Worm (Caenorhabditis elegans) whole organism, young adult: Measurements from ENCODE around the gene Y113G7C.1.

ENCODE experiments used
- B0019.2 ChIP-seq: fragments of 200-800 bp; sonication (Bioruptor generic); conservative IDR thresholded peaks from 2 replicates; pipeline ENCODE4 v1.3.6; 2022; ENCODE audit warnings: missing genetic modification reagents, missing genetic modification characterization, missing compliant biosample characterization
- B0035.1 ChIP-seq: sonication (generic microtip); optimal IDR thresholded peaks from 2 replicates; lab custom pipeline; 2016; ENCODE audit warnings: missing genetic modification characterization, mild to moderate bottlenecking, missing compliant biosample characterization, missing genotype, missing genetic modification reagents
- B0336.3 ChIP-seq: fragments of 200-800 bp; sonication (Bioruptor generic); IDR thresholded peaks from 2 replicates; pipeline ENCODE4 v1.3.6; 2022; ENCODE audit warnings: missing genetic modification characterization, missing compliant biosample characterization
- C06A6.2 ChIP-seq: fragments of 200-800 bp; sonication (Bioruptor generic); conservative IDR thresholded peaks from 2 replicates; pipeline ENCODE4 v1.3.6; 2022; ENCODE audit warnings: missing genetic modification characterization, missing compliant biosample characterization
- F10E7.11 ChIP-seq: sonication (generic microtip); optimal IDR thresholded peaks from 2 replicates; lab custom pipeline; 2017; ENCODE audit warnings: mild to moderate bottlenecking, missing genetic modification characterization, moderate library complexity, missing compliant biosample characterization
- F22D6.2 ChIP-seq: sonication (generic microtip); optimal IDR thresholded peaks from 2 replicates; lab custom pipeline; 2016; ENCODE audit warnings: mild to moderate bottlenecking, missing genetic modification characterization, missing compliant biosample characterization
- F37B4.10 ChIP-seq: fragments of 200-800 bp; sonication (Bioruptor generic); IDR thresholded peaks from 2 replicates; pipeline ENCODE4 v1.3.6; 2022; ENCODE audit warnings: missing genetic modification characterization, missing compliant biosample characterization
- F52B5.7 ChIP-seq: sonication (generic microtip); optimal IDR thresholded peaks from 2 replicates; lab custom pipeline; 2016; ENCODE audit warnings: mild to moderate bottlenecking, missing genetic modification characterization, missing compliant biosample characterization
- F57C9.4 ChIP-seq: sonication (generic microtip); optimal IDR thresholded peaks from 2 replicates; lab custom pipeline; 2017; ENCODE audit warnings: mild to moderate bottlenecking, missing genetic modification characterization, missing compliant biosample characterization
- T26A5.8 ChIP-seq: sonication (generic microtip); optimal IDR thresholded peaks from 2 replicates; lab custom pipeline; 2016; ENCODE audit warnings: missing genetic modification characterization, missing compliant biosample characterization
- attf-6 ChIP-seq: fragments of 200-800 bp; sonication (Bioruptor generic); IDR thresholded peaks from 2 replicates; pipeline ENCODE4 v1.3.6; 2022; ENCODE audit warnings: missing genetic modification reagents, missing genetic modification characterization, missing compliant biosample characterization
- bed-1 ChIP-seq: fragments of 200-800 bp; sonication (Bioruptor generic); IDR thresholded peaks from 2 replicates; pipeline ENCODE4 v1.3.6; 2022; ENCODE audit warnings: missing genetic modification reagents, missing genetic modification characterization, missing compliant biosample characterization
- bed-2 ChIP-seq: fragments of 200-800 bp; sonication (Bioruptor generic); IDR thresholded peaks from 2 replicates; pipeline ENCODE4 v1.3.6; 2022; ENCODE audit warnings: missing genetic modification reagents, missing genetic modification characterization, missing compliant biosample characterization
- efl-1 ChIP-seq: fragments of 150-350 bp; optimal IDR thresholded peaks from 2 replicates; lab custom pipeline; 2014; ENCODE audit warnings: missing biosample characterization, missing genetic modification reagents, missing genetic modification characterization
- egrh-3 ChIP-seq: fragments of 200-800 bp; sonication (Bioruptor generic); IDR thresholded peaks from 2 replicates; pipeline ENCODE4 v1.3.6; 2022; ENCODE audit warnings: missing genetic modification reagents, missing genetic modification characterization, missing compliant biosample characterization
- ekl-4 ChIP-seq: fragments of 200-800 bp; sonication (Bioruptor generic); IDR thresholded peaks from 2 replicates; pipeline ENCODE4 v1.3.6; 2022; ENCODE audit warnings: missing genetic modification reagents, missing genetic modification characterization, missing compliant biosample characterization
- gei-17 ChIP-seq: fragments of 200-800 bp; sonication (Bioruptor generic); optimal IDR thresholded peaks from 2 replicates; lab custom pipeline; 2018; ENCODE audit warnings: mild to moderate bottlenecking, missing genetic modification characterization, missing compliant biosample characterization
- him-1 ChIP-seq: sonication (generic microtip); optimal IDR thresholded peaks from 2 replicates; lab custom pipeline; 2016; ENCODE audit warnings: missing genotype, missing genetic modification reagents, missing genetic modification characterization, missing compliant biosample characterization
- hlh-12 ChIP-seq: sonication (generic microtip); optimal IDR thresholded peaks from 2 replicates; lab custom pipeline; 2016; ENCODE audit warnings: missing genetic modification characterization, missing compliant biosample characterization
- hmg-20 ChIP-seq: fragments of 200-800 bp; sonication (Bioruptor generic); IDR thresholded peaks from 2 replicates; pipeline ENCODE4 v1.3.6; 2022; ENCODE audit warnings: missing genetic modification reagents, missing genetic modification characterization, missing compliant biosample characterization
- let-607 ChIP-seq, 2 experiments: fragments of 200-800 bp in 1 of 2; sonication (Bioruptor generic) in 1 of 2; sonication (generic microtip) in 1 of 2; optimal IDR thresholded peaks; 2 replicates each; lab custom pipeline; 2016 to 2018; ENCODE audit warnings: mild to moderate bottlenecking in 2 of 2, missing compliant biosample characterization in 2 of 2, missing genetic modification characterization in 2 of 2, moderate library complexity in 2 of 2, missing genotype in 1 of 2
- lin-35 ChIP-seq, 3 experiments: fragments of 150-350 bp in 2 of 3; sonication (generic microtip) in 1 of 3; optimal IDR thresholded peaks; 2 replicates each; lab custom pipeline; 2014 to 2018; ENCODE audit warnings: missing biosample characterization in 3 of 3, missing genetic modification characterization in 3 of 3, missing genetic modification reagents in 3 of 3
- lin-54 ChIP-seq: fragments of 200-800 bp; sonication (Bioruptor generic); optimal IDR thresholded peaks from 2 replicates; lab custom pipeline; 2018; ENCODE audit warnings: mild to moderate bottlenecking, missing genetic modification characterization, missing compliant biosample characterization
- lsl-1 ChIP-seq: fragments of 200-800 bp; sonication (Bioruptor generic); optimal IDR thresholded peaks from 2 replicates; lab custom pipeline; 2018; ENCODE audit warnings: mild to moderate bottlenecking, missing genetic modification characterization, moderate library complexity, missing compliant biosample characterization
- madf-6 ChIP-seq: fragments of 200-800 bp; sonication (Bioruptor generic); IDR thresholded peaks from 2 replicates; pipeline ENCODE4 v1.3.6; 2022; ENCODE audit warnings: missing genetic modification reagents, missing genetic modification characterization, missing compliant biosample characterization
- madf-8 ChIP-seq: fragments of 200-800 bp; sonication (Bioruptor generic); conservative IDR thresholded peaks from 2 replicates; pipeline ENCODE4 v1.3.6; 2022; ENCODE audit warnings: missing genetic modification reagents, missing genetic modification characterization, missing compliant biosample characterization
- nfyb-1 ChIP-seq: fragments of 200-800 bp; sonication (Bioruptor generic); IDR thresholded peaks from 2 replicates; pipeline ENCODE4 v1.3.6; 2022; ENCODE audit warnings: missing genetic modification reagents, missing genetic modification characterization, missing compliant biosample characterization
- nhr-90 ChIP-seq: sonication (generic microtip); optimal IDR thresholded peaks from 2 replicates; lab custom pipeline; 2016; ENCODE audit warnings: missing genotype, mild to moderate bottlenecking, missing genetic modification characterization, missing compliant biosample characterization
- pha-4 ChIP-seq: fragments of 150-350 bp; sonication (generic microtip); optimal IDR thresholded peaks from 2 replicates; lab custom pipeline; 2014; ENCODE audit warnings: missing biosample characterization, missing genetic modification reagents, missing genetic modification characterization
- sea-2 ChIP-seq: fragments of 200-800 bp; sonication (Bioruptor generic); IDR thresholded peaks from 2 replicates; pipeline ENCODE4 v1.3.6; 2022; ENCODE audit warnings: missing genetic modification characterization, missing compliant biosample characterization
- tlf-1 ChIP-seq: fragments of 200-800 bp; sonication (Bioruptor generic); optimal IDR thresholded peaks from 2 replicates; lab custom pipeline; 2018; ENCODE audit warnings: mild to moderate bottlenecking, missing genetic modification characterization, missing compliant biosample characterization
- unc-62 ChIP-seq: fragments of 150-350 bp; optimal IDR thresholded peaks from 2 replicates; lab custom pipeline; 2014; ENCODE audit warnings: missing biosample characterization, missing genetic modification reagents, missing genetic modification characterization
- zim-3 ChIP-seq: sonication (generic microtip); optimal IDR thresholded peaks from 2 replicates; lab custom pipeline; 2017; ENCODE audit warnings: mild to moderate bottlenecking, missing genetic modification characterization, moderate library complexity, missing compliant biosample characterization
- ztf-26 ChIP-seq: sonication (generic microtip); optimal IDR thresholded peaks from 2 replicates; lab custom pipeline; 2017; ENCODE audit warnings: missing genetic modification characterization, missing compliant biosample characterization
- ztf-6 ChIP-seq: fragments of 200-800 bp; sonication (Bioruptor generic); IDR thresholded peaks from 2 replicates; pipeline ENCODE4 v1.3.6; 2022; ENCODE audit warnings: missing genetic modification reagents, missing genetic modification characterization, missing compliant biosample characterization

Y113G7C.1 gene

ce11 chrV:20310575-20310974, 7.0 kb upstream of the Y113G7C.1 start, which contains the start of gene ZC15.10:
TSS of gene ZC15.10 (plus strand) at chrV:20310736.
- TF ChIP-seq him-1 (tag; lab: Kevin White, UChicago): no peak
- no peak for TF ChIP-seq C06A6.2 (GFP tag; lab: Robert Waterston, UW)
- TF ChIP-seq unc-62 (GFP tag; lab: Kevin White, UChicago): no peak
- no peak for TF ChIP-seq lsl-1 (GFP tag; lab: Kevin White, UChicago)
- TF ChIP-seq F57C9.4 (tag; lab: Kevin White, UChicago): no peak
- no peak for TF ChIP-seq B0035.1 (tag; lab: Kevin White, UChicago)
- TF ChIP-seq let-607 (tag; optimal IDR thresholded peaks at IDR 0.05; lab: Kevin White, UChicago): no peak
- no peak for TF ChIP-seq gei-17 (GFP tag; lab: Kevin White, UChicago)
- TF ChIP-seq F10E7.11 (tag; lab: Kevin White, UChicago): no peak
- TF ChIP-seq madf-8: no peak
- TF ChIP-seq, all 124 proteins: peak for 0

- TF ChIP-seq zim-3 (tag; lab: Kevin White, UChicago) (no peak), F37B4.10 (GFP tag; lab: Robert Waterston, UW) (no peak), bed-1 (GFP tag; lab: Robert Waterston, UW) (no peak)
Observed at ce11 chrV:20311519-20311918, 6.0 kb upstream of the Y113G7C.1 start, which contains the start of gene clec-262. TSS of gene clec-262 (plus strand) at chrV:20311819.

ce11 chrV:20325417-20325816, 7.9 kb downstream of the Y113G7C.1 start, which contains the start of gene Y38H6A.1:
TSS of gene Y38H6A.1 (plus strand) at chrV:20325717.
- TF ChIP-seq pha-4 (tag; lab: Kevin White, UChicago): no peak
- no peak for TF ChIP-seq B0019.2 (GFP tag; lab: Robert Waterston, UW)
- no peak for TF ChIP-seq T26A5.8 (tag; lab: Kevin White, UChicago)
- TF ChIP-seq attf-6 (GFP tag; lab: Robert Waterston, UW): no peak
- TF ChIP-seq tlf-1 (GFP tag; lab: Kevin White, UChicago): no peak
- no peak for TF ChIP-seq B0336.3 (GFP tag; lab: Robert Waterston, UW)
- no peak for TF ChIP-seq nhr-90 (tag; lab: Kevin White, UChicago)
- no peak for TF ChIP-seq hmg-20 (GFP tag; lab: Robert Waterston, UW)
- TF ChIP-seq unc-62 (GFP tag; lab: Kevin White, UChicago): no peak
- no peak for TF ChIP-seq F22D6.2 (tag; lab: Kevin White, UChicago)
- TF ChIP-seq ztf-6 (GFP tag; lab: Robert Waterston, UW): no peak
- no peak for TF ChIP-seq efl-1
- TF ChIP-seq lin-54: no peak
- TF ChIP-seq, all 124 proteins: peak for 0

- TF ChIP-seq ekl-4 (no peak), ztf-6 (GFP tag; lab: Robert Waterston, UW) (no peak), efl-1 (no peak), C06A6.2 (GFP tag; lab: Robert Waterston, UW) (no peak), hlh-12 (tag; lab: Kevin White, UChicago) (no peak), F52B5.7 (tag; lab: Kevin White, UChicago) (no peak), ztf-26 (no peak), bed-2 (no peak), lin-35 (GFP tag; optimal IDR thresholded peaks at IDR 0.05; lab: Kevin White, UChicago) (no peak), madf-6 (GFP tag; lab: Robert Waterston, UW) (no peak), sea-2 (GFP tag; lab: Robert Waterston, UW) (no peak), egrh-3 (GFP tag; lab: Robert Waterston, UW) (no peak), nfyb-1 (GFP tag; lab: Robert Waterston, UW) (no peak)
- TF ChIP-seq, all 124 proteins: peak for 0
Observed at ce11 chrV:20335264-20335663, 17.7 kb downstream of the Y113G7C.1 start, which contains the start of gene Y38H6A.5. TSS of gene Y38H6A.5 (minus strand) at chrV:20335364.
